Fruit fly (Drosophila melanogaster): ENCODE results near the gene Nubp2.

Nubp2 gene

dm6 chr3L:20525743-20526142 is 633 bp upstream of the Nubp2 start (continued):
- peak; percentile 28; the same call in 1 of the 2 replicates for TF ChIP-seq Bgb (GFP tag; IDR thresholded peaks at IDR 0.05; ENCODE audit: partially characterized antibody)

- TF ChIP-seq cad (GFP tag; optimal IDR thresholded peaks at IDR 0.05) (peak; percentile 6), Pdp1 (GFP tag; optimal IDR thresholded peaks at IDR 0.05) (peak in 1 of 2 experiments; percentile 77), CG11085 (GFP tag; IDR thresholded peaks at IDR 0.05) (no peak)
These were observed 407 bp upstream of the Nubp2 start, which contains the start of gene Pss for dm6 chr3L:20526143-20526195. Gene Pss, minus strand, starts transcription at chr3L:20526174.

DNA sequence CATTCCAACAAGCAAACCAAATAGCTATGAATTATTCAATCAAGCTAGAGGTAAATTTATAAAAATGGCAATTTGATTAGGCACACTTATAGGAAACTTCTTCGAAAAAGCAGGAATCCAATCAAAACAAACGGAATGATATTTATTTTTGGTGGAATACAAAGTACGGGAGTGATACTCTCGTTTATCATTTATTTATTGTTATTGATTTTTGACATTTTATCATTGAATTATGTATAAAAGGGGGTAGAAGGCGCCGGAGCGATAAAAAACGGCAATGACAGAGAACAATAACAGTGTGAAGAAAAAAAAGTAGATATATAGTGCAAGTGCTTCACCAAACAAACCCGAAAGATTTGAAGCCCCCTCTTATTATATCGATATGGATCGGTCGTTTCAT is 3.5 kb downstream of the Nubp2 start:
- peak in 1 of 2 experiments; percentile 2 for TF ChIP-seq eve (GFP tag; optimal IDR thresholded peaks at IDR 0.05)
- peak; percentile 52 for TF ChIP-seq exex (tag; optimal IDR thresholded peaks at IDR 0.05)
- TF ChIP-seq ham (GFP tag; IDR thresholded peaks at IDR 0.05): no peak
- TF ChIP-seq dan (GFP tag; IDR thresholded peaks at IDR 0.05): no peak
- TF ChIP-seq H15 (GFP tag; IDR thresholded peaks at IDR 0.05): no peak
- TF ChIP-seq org-1 (GFP tag; optimal IDR thresholded peaks at IDR 0.05): no peak
- TF ChIP-seq sens (GFP tag): peak; percentile 10
- TF ChIP-seq sd (tag; optimal IDR thresholded peaks at IDR 0.05): peak; percentile 50
- no peak for TF ChIP-seq Optix (GFP tag; IDR thresholded peaks at IDR 0.05)
- no peak for TF ChIP-seq CG11504 (tag; optimal IDR thresholded peaks at IDR 0.05)
- TF ChIP-seq Chrac-16 (GFP tag; optimal IDR thresholded peaks at IDR 0.05): no peak
- TF ChIP-seq Bgb (GFP tag; IDR thresholded peaks at IDR 0.05; ENCODE audit: partially characterized antibody): no peak

DNA sequence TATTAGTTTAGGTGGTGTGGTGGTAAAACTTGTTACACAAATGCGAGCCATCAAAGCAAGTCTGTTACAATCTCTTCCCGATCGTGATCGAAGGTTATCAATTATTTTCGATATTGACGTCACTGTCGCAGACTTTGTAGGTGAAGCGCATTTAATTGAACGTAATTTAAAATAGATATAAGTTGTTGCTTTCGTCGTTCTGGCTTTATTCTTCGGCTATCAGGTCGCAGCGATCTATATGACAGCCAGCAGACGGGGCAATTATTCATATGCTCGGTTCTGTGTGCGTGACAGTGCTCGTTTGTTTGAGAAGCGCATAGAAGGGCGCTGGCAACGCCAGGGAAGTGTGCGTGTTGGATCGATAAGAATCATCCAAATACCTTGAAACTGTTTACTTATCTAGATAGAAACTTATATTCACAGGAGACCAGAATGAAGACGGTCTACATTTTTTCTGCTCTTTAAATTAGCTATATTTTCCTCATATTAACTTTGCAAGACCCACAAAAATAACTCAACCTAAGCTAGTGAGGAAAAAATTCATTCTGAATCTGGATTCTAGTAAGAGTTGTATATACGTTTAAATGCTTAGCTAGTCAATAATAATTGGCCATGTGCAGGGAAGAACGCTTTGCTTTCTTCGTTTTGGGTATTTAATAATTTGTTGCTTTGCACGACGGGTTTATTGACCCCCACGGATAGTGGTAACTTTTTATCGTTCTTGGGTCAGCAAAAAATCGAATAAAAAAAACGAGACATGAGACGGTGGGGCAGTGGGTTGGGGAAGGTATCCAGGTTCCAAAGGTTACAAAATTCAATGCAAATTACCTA is 4.2 kb downstream of the Nubp2 start:
- TF ChIP-seq Dp (GFP tag; optimal IDR thresholded peaks at IDR 0.05) (no peak), stwl (tag; optimal IDR thresholded peaks at IDR 0.05) (peak; percentile 53), CG9932 (GFP tag; IDR thresholded peaks at IDR 0.05) (no peak), chinmo (GFP tag; IDR thresholded peaks at IDR 0.05; ENCODE audit: partially characterized antibody) (0 out of 4 replicates have a peak, but pooled peaks have one; percentile 40), vvl (GFP tag; IDR thresholded peaks at IDR 0.05) (0 out of 2 replicates have a peak, but pooled peaks have one; percentile 6), grn (GFP tag; optimal IDR thresholded peaks at IDR 0.05) (peak; percentile 63), danr (GFP tag; IDR thresholded peaks at IDR 0.05) (no peak), CG14965 (GFP tag; optimal IDR thresholded peaks at IDR 0.05; ENCODE audit: borderline replicate concordance) (no peak), Med (GFP tag) (peak; percentile 66), usp (GFP tag; optimal IDR thresholded peaks at IDR 0.05) (no peak), CG6689 (GFP tag; IDR thresholded peaks at IDR 0.05) (no peak), C15 (GFP tag; IDR thresholded peaks at IDR 0.05) (0 out of 3 replicates have a peak, but pooled peaks have one; percentile 22), Hmr (GFP tag; optimal IDR thresholded peaks at IDR 0.05) (peak; percentile 14), fd96Cb (tag; optimal IDR thresholded peaks at IDR 0.05) (no peak), CG17829 (tag; optimal IDR thresholded peaks at IDR 0.05) (peak; percentile 99), lab (GFP tag; optimal IDR thresholded peaks at IDR 0.05) (peak; percentile 46), CG6791 (GFP tag; IDR thresholded peaks at IDR 0.05; ENCODE audit: partially characterized antibody) (0 out of 3 replicates have a peak, but pooled peaks have one; percentile 9), mirr (GFP tag; optimal IDR thresholded peaks at IDR 0.05) (peak; percentile 8), Pdp1 (GFP tag; optimal IDR thresholded peaks at IDR 0.05) (peak in 1 of 2 experiments; percentile 18), Ets65A (GFP tag) (peak; percentile 60), CG8290 (GFP tag; optimal IDR thresholded peaks at IDR 0.05) (peak; percentile 27), CG8290 (tag; optimal IDR thresholded peaks at IDR 0.05) (peak; percentile 41 to 46), CG2116 (GFP tag; optimal IDR thresholded peaks at IDR 0.05) (peak; percentile 16), Opbp (GFP tag; IDR thresholded peaks at IDR 0.05; ENCODE audit: partially characterized antibody) (0 out of 3 replicates have a peak, but pooled peaks have one; percentile 31)

Data from whole organism, embryonic.